Worm (Caenorhabditis elegans) whole organism, young adult: ENCODE data around the gene T22C8.6.

Experiments used
- T26A5.8 ChIP-seq: sonication (generic microtip); optimal IDR thresholded peaks from 2 replicates; lab custom pipeline; 2016; ENCODE audit warnings: missing genetic modification characterization, missing compliant biosample characterization
- Y56A3A.18 ChIP-seq: fragments of 200-800 bp; sonication (Bioruptor generic); IDR thresholded peaks from 2 replicates; pipeline ENCODE4 v1.3.6; 2022; ENCODE audit warnings: missing genetic modification reagents, missing genetic modification characterization, missing compliant biosample characterization
- attf-6 ChIP-seq: fragments of 200-800 bp; sonication (Bioruptor generic); IDR thresholded peaks from 2 replicates; pipeline ENCODE4 v1.3.6; 2022; ENCODE audit warnings: missing genetic modification reagents, missing genetic modification characterization, missing compliant biosample characterization
- ccch-3 ChIP-seq: fragments of 200-800 bp; sonication (Bioruptor generic); optimal IDR thresholded peaks from 2 replicates; lab custom pipeline; 2018; ENCODE audit warnings: mild to moderate bottlenecking, missing genetic modification characterization, missing compliant biosample characterization
- hlh-12 ChIP-seq: sonication (generic microtip); optimal IDR thresholded peaks from 2 replicates; lab custom pipeline; 2016; ENCODE audit warnings: missing genetic modification characterization, missing compliant biosample characterization
- let-607 ChIP-seq, 2 experiments: fragments of 200-800 bp in 1 of 2; sonication (Bioruptor generic) in 1 of 2; sonication (generic microtip) in 1 of 2; optimal IDR thresholded peaks; 2 replicates each; lab custom pipeline; 2016 to 2018; ENCODE audit warnings: mild to moderate bottlenecking in 2 of 2, missing compliant biosample characterization in 2 of 2, missing genetic modification characterization in 2 of 2, moderate library complexity in 2 of 2, missing genotype in 1 of 2
- lsy-27 ChIP-seq: sonication (generic microtip); optimal IDR thresholded peaks from 2 replicates; lab custom pipeline; 2017; ENCODE audit warnings: missing genetic modification characterization, mild to moderate bottlenecking, missing compliant biosample characterization, antibody characterized with exemption, missing genotype, borderline replicate concordance; ENCODE audit not compliant: insufficient read depth
- nfyb-1 ChIP-seq: fragments of 200-800 bp; sonication (Bioruptor generic); IDR thresholded peaks from 2 replicates; pipeline ENCODE4 v1.3.6; 2022; ENCODE audit warnings: missing genetic modification reagents, missing genetic modification characterization, missing compliant biosample characterization
- unc-130 ChIP-seq: sonication (generic microtip); optimal IDR thresholded peaks from 2 replicates; lab custom pipeline; 2016; ENCODE audit warnings: missing genetic modification reagents, missing genetic modification characterization, missing compliant biosample characterization
- unc-62 ChIP-seq: fragments of 150-350 bp; optimal IDR thresholded peaks from 2 replicates; lab custom pipeline; 2014; ENCODE audit warnings: missing biosample characterization, missing genetic modification reagents, missing genetic modification characterization

DNA sequence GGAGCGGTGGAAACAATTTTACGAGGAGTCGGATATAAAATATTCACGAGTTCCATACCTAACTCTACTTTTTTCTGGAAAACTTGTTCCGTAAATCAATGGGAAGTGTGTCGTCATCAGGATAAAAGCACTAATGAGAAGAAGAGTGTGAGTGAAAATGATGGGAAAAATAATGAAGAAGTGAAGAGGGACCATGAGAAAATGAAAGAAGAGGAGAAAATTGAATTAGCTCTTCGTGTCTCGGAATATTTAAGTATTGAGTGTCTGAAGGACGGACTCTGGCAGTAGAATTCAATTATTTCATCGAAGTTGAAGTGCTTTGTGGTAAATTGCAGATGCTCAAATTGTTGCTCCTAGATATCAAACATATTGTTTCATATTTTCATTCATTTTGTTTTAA is 40.9 kb downstream of the T22C8.6 start:
- TF ChIP-seq nfyb-1 (GFP tag; lab: Robert Waterston, UW) = no peak
- no peak for TF ChIP-seq let-607 (tag; optimal IDR thresholded peaks at IDR 0.05; lab: Kevin White, UChicago)
- TF ChIP-seq hlh-12 (tag; lab: Kevin White, UChicago) = no peak
- no peak for TF ChIP-seq T26A5.8 (tag; lab: Kevin White, UChicago)
- TF ChIP-seq lsy-27 (tag; lab: Kevin White, UChicago) = no peak
- no peak for TF ChIP-seq ccch-3 (GFP tag; lab: Kevin White, UChicago)
- no peak for TF ChIP-seq unc-130
- TF ChIP-seq unc-62 = no peak
- TF ChIP-seq Y56A3A.18 (GFP tag; lab: Robert Waterston, UW) = no peak
- TF ChIP-seq attf-6 (GFP tag; lab: Robert Waterston, UW) = no peak
